Worm (Caenorhabditis elegans) whole organism, L1 larva: ENCODE results near the gene fbxa-116.

ENCODE experiments used
- C04F5.9 ChIP-seq: sonication (generic microtip); optimal IDR thresholded peaks from 2 replicates; lab custom pipeline; 2016; ENCODE audit warnings: missing genetic modification characterization, missing compliant biosample characterization
- C16A3.4 ChIP-seq: fragments of 150-350 bp; optimal IDR thresholded peaks from 2 replicates; lab custom pipeline; 2014; ENCODE audit warnings: missing biosample characterization, missing genetic modification characterization
- aha-1 ChIP-seq: fragments of 150-350 bp; optimal IDR thresholded peaks from 2 replicates; lab custom pipeline; 2014; ENCODE audit warnings: missing biosample characterization, missing genetic modification characterization
- alr-1 ChIP-seq: fragments of 200-800 bp; sonication (Bioruptor generic); optimal IDR thresholded peaks from 2 replicates; lab custom pipeline; 2018; ENCODE audit warnings: borderline replicate concordance, mild to moderate bottlenecking, missing genetic modification characterization, missing compliant biosample characterization
- ama-1 ChIP-seq: fragments of 150-350 bp; optimal IDR thresholded peaks from 2 replicates; lab custom pipeline; 2014
- blmp-1 ChIP-seq: fragments of 150-350 bp; optimal IDR thresholded peaks from 2 replicates; lab custom pipeline; 2014; ENCODE audit warnings: missing biosample characterization, missing genetic modification characterization
- ceh-63 ChIP-seq: fragments of 200-800 bp; sonication (Bioruptor generic); optimal IDR thresholded peaks from 2 replicates; lab custom pipeline; 2018; ENCODE audit warnings: mild to moderate bottlenecking, missing genetic modification characterization, missing compliant biosample characterization
- dpl-1 ChIP-seq, 3 experiments: fragments of 150-350 bp in 2 of 3; sonication (generic microtip) in 1 of 3; optimal IDR thresholded peaks; 2 replicates each; lab custom pipeline; 2014 to 2017; ENCODE audit warnings: missing biosample characterization in 3 of 3, missing genetic modification characterization in 3 of 3, missing genetic modification reagents in 3 of 3
- efl-1 ChIP-seq, 4 experiments: fragments of 150-350 bp; optimal IDR thresholded peaks in 3 of 4; peaks in 1 of 4; 1 replicate in 1 of 4; 2 replicates in 3 of 4; lab custom pipeline; 2014; ENCODE audit warnings: missing biosample characterization in 2 of 4, missing genetic modification characterization in 2 of 4, missing genetic modification reagents in 2 of 4
- egl-13 ChIP-seq: sonication (generic microtip); optimal IDR thresholded peaks from 2 replicates; lab custom pipeline; 2016; ENCODE audit warnings: missing genotype, missing genetic modification reagents, missing genetic modification characterization, missing compliant biosample characterization
- egl-27 ChIP-seq, 2 experiments: fragments of 150-350 bp in 1 of 2; sonication (generic microtip); optimal IDR thresholded peaks; 3 replicates each; lab custom pipeline; 2017 to 2018; ENCODE audit warnings: missing biosample characterization in 2 of 2, missing genetic modification characterization in 2 of 2, missing genetic modification reagents in 2 of 2
- elt-2 ChIP-seq: sonication (generic microtip); optimal IDR thresholded peaks from 2 replicates; lab custom pipeline; 2016; ENCODE audit warnings: missing genetic modification characterization, mild to moderate bottlenecking, inconsistent platforms, missing compliant biosample characterization, missing genetic modification reagents
- elt-3 ChIP-seq, 6 experiments: fragments of 150-350 bp in 1 of 6; sonication (generic microtip); optimal IDR thresholded peaks; 2 replicates each; lab custom pipeline; 2017 to 2018; ENCODE audit warnings: missing biosample characterization in 6 of 6, missing genetic modification characterization in 6 of 6, inconsistent platforms in 1 of 6
- ets-5 ChIP-seq: fragments of 200-800 bp; sonication (Bioruptor generic); IDR thresholded peaks from 2 replicates; pipeline ENCODE4 v1.3.6; 2022; ENCODE audit warnings: missing genetic modification characterization, missing compliant biosample characterization
- hlh-4 ChIP-seq: sonication (generic microtip); optimal IDR thresholded peaks from 2 replicates; lab custom pipeline; 2016; ENCODE audit warnings: mild to moderate bottlenecking, missing genetic modification characterization, missing compliant biosample characterization
- isw-1 ChIP-seq: fragments of 200-800 bp; sonication (Bioruptor generic); IDR thresholded peaks from 2 replicates; pipeline ENCODE4 v1.3.6; 2022; ENCODE audit warnings: missing genetic modification characterization, missing compliant biosample characterization
- jun-1 ChIP-seq: fragments of 150-350 bp; optimal IDR thresholded peaks from 2 replicates; lab custom pipeline; 2014; ENCODE audit warnings: missing biosample characterization, missing genetic modification reagents, missing genetic modification characterization
- lin-13 ChIP-seq: fragments of 150-350 bp; optimal IDR thresholded peaks from 2 replicates; lab custom pipeline; 2014; ENCODE audit warnings: missing biosample characterization, missing genetic modification reagents, missing genetic modification characterization
- lin-35 ChIP-seq, 2 experiments: fragments of 150-350 bp; optimal IDR thresholded peaks; 2 replicates each; lab custom pipeline; 2014; ENCODE audit warnings: missing biosample characterization in 2 of 2, missing genetic modification characterization in 2 of 2, missing genetic modification reagents in 2 of 2
- lin-39 ChIP-seq: fragments of 150-350 bp; optimal IDR thresholded peaks from 2 replicates; lab custom pipeline; 2014; ENCODE audit warnings: missing biosample characterization, missing genetic modification reagents, missing genetic modification characterization
- mdl-1 ChIP-seq, 2 experiments: fragments of 150-350 bp; optimal IDR thresholded peaks; 2 replicates each; lab custom pipeline; 2014 to 2017; ENCODE audit warnings: missing biosample characterization in 2 of 2, missing genetic modification characterization in 2 of 2, inconsistent platforms in 1 of 2
- mef-2 ChIP-seq: fragments of 150-350 bp; optimal IDR thresholded peaks from 2 replicates; lab custom pipeline; 2014; ENCODE audit warnings: missing biosample characterization, missing genetic modification characterization
- mep-1 ChIP-seq: fragments of 150-350 bp; optimal IDR thresholded peaks from 2 replicates; lab custom pipeline; 2014; ENCODE audit warnings: missing biosample characterization, missing genetic modification characterization
- nhr-11 ChIP-seq: fragments of 150-350 bp; optimal IDR thresholded peaks from 2 replicates; lab custom pipeline; 2014; ENCODE audit warnings: missing biosample characterization, missing genetic modification characterization
- nhr-19 ChIP-seq: fragments of 200-800 bp; sonication (Bioruptor generic); conservative IDR thresholded peaks from 2 replicates; pipeline ENCODE4 v1.3.6; 2022; ENCODE audit warnings: missing genetic modification characterization, missing compliant biosample characterization
- nhr-20 ChIP-seq: sonication (generic microtip); optimal IDR thresholded peaks from 2 replicates; lab custom pipeline; 2016; ENCODE audit warnings: mild to moderate bottlenecking, missing genetic modification characterization, missing compliant biosample characterization
- nhr-47 ChIP-seq: sonication (generic microtip); optimal IDR thresholded peaks from 2 replicates; lab custom pipeline; 2016; ENCODE audit warnings: mild to moderate bottlenecking, missing genetic modification characterization, moderate library complexity, missing compliant biosample characterization
- nhr-71 ChIP-seq: sonication (generic microtip); optimal IDR thresholded peaks from 2 replicates; lab custom pipeline; 2016; ENCODE audit warnings: mild to moderate bottlenecking, missing genetic modification characterization, moderate library complexity, missing compliant biosample characterization
- nhr-76 ChIP-seq: sonication (generic microtip); optimal IDR thresholded peaks from 2 replicates; lab custom pipeline; 2017; ENCODE audit warnings: missing biosample characterization, missing genetic modification characterization
- nhr-84 ChIP-seq: sonication (generic microtip); optimal IDR thresholded peaks from 2 replicates; lab custom pipeline; 2017; ENCODE audit warnings: missing biosample characterization, missing genetic modification characterization
- nhr-90 ChIP-seq: sonication (generic microtip); optimal IDR thresholded peaks from 2 replicates; lab custom pipeline; 2016; ENCODE audit warnings: mild to moderate bottlenecking, missing genetic modification characterization, missing compliant biosample characterization; ENCODE audit not compliant: poor library complexity
- pag-3 ChIP-seq: sonication (generic microtip); optimal IDR thresholded peaks from 2 replicates; lab custom pipeline; 2017; ENCODE audit warnings: missing genetic modification characterization, mild to moderate bottlenecking, missing compliant biosample characterization, antibody characterized with exemption, borderline replicate concordance; ENCODE audit not compliant: insufficient read depth
- pax-3 ChIP-seq: fragments of 200-800 bp; sonication (Bioruptor generic); optimal IDR thresholded peaks from 2 replicates; lab custom pipeline; 2018; ENCODE audit warnings: mild to moderate bottlenecking, missing genetic modification characterization, moderate library complexity, missing compliant biosample characterization
- pqm-1 ChIP-seq: sonication (generic microtip); optimal IDR thresholded peaks from 3 replicates; lab custom pipeline; 2017; ENCODE audit warnings: missing biosample characterization, missing genetic modification characterization
- rnt-1 ChIP-seq: sonication (generic microtip); optimal IDR thresholded peaks from 2 replicates; lab custom pipeline; 2016; ENCODE audit warnings: mild to moderate bottlenecking, missing genetic modification characterization, moderate library complexity, missing compliant biosample characterization
- snpc-4 ChIP-seq: fragments of 150-350 bp; optimal IDR thresholded peaks from 2 replicates; lab custom pipeline; 2014; ENCODE audit warnings: missing biosample characterization, missing genetic modification characterization
- snu-23 ChIP-seq: sonication (generic microtip); optimal IDR thresholded peaks from 2 replicates; lab custom pipeline; 2016; ENCODE audit warnings: missing genetic modification characterization, missing compliant biosample characterization
- sptf-1 ChIP-seq: fragments of 150-350 bp; optimal IDR thresholded peaks from 2 replicates; lab custom pipeline; 2014; ENCODE audit warnings: missing biosample characterization, missing genetic modification characterization
- unc-62 ChIP-seq: fragments of 150-350 bp; optimal IDR thresholded peaks from 2 replicates; lab custom pipeline; 2014; ENCODE audit warnings: missing biosample characterization, missing genetic modification reagents, missing genetic modification characterization
- vab-15 ChIP-seq: sonication (generic microtip); optimal IDR thresholded peaks from 2 replicates; lab custom pipeline; 2017; ENCODE audit warnings: missing genotype, mild to moderate bottlenecking, missing genetic modification characterization, missing compliant biosample characterization
- xbp-1 ChIP-seq: sonication (generic microtip); optimal IDR thresholded peaks from 2 replicates; lab custom pipeline; 2016; ENCODE audit warnings: missing genetic modification characterization, missing compliant biosample characterization
- zip-4 ChIP-seq: fragments of 200-800 bp; sonication (Bioruptor generic); optimal IDR thresholded peaks from 2 replicates; lab custom pipeline; 2018; ENCODE audit warnings: mild to moderate bottlenecking, missing genetic modification characterization, moderate library complexity, missing compliant biosample characterization
- ztf-11 ChIP-seq, 2 experiments: sonication (generic microtip); optimal IDR thresholded peaks; 2 replicates each; lab custom pipeline; 2016 to 2017; ENCODE audit warnings: missing genetic modification characterization in 2 of 2, missing biosample characterization in 1 of 2, missing compliant biosample characterization in 1 of 2

The fbxa-116 gene

DNA sequence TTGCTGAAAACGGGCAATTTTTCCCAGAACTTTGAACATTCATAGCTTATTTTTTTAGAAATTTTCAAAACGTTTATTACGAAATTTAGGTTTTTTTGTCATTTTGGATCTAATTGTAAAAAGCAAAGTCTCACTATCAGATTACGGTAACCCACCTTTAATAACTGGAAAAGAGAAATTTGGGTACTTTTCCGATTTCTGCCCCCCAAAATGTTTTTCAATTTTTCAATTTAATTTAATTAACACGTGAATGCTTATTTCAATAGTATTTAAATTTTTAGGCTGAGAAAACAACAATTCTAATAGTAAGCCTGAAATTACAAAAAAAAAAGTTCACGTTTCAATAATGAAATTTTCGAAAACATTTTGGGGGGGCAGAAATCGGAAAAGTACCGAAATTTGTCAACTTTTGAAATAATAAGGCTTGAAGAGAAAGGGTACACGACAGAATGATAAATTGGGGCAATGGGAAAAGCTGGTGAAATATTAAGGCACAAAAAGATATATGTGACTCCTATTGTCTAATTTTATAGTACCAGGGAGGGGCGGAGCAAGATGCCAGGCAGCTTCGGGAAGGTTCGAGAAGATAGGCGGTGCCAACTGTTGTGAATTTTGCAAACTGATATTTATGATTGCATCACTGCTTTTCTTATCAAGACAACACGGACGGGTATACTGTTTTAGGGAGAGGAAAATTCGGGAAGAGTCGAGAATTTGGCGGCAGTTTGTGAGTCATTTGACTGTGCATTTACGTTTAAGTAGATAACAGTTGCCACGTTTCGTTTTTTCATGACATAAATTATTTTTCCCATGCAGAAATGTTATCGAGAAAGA is 24.4 kb downstream of the fbxa-116 start, which contains the start of gene F19B2.5:
Gene F19B2.5, minus strand, starts transcription at position 107 of the 834 bp plus-strand sequence.
- TF ChIP-seq pax-3 (tag; lab: Kevin White, UChicago) (peak; percentile 25), nhr-19 (0 out of 2 replicates have a peak, but pooled peaks have one; percentile 8), lin-35 (GFP tag; optimal IDR thresholded peaks at IDR 0.05; lab: Kevin White, UChicago) (peak in 1 of 2 experiments; percentile 46), jun-1 (tag; lab: Kevin White, UChicago) (peak; percentile 66), nhr-90 (tag; lab: Kevin White, UChicago) (peak; percentile 47), elt-2 (tag; lab: Kevin White, UChicago) (peak; percentile 99), dpl-1 (GFP tag; optimal IDR thresholded peaks at IDR 0.05; lab: Kevin White, UChicago) (no peak), ceh-63 (GFP tag; lab: Kevin White, UChicago) (no peak), nhr-71 (tag; lab: Kevin White, UChicago) (peak; percentile 67), pqm-1 (peak; percentile 72), ets-5 (no peak), nhr-20 (tag; lab: Kevin White, UChicago) (peak; percentile 50)
- TF ChIP-seq, all 84 proteins: peak for 9

- TF ChIP-seq ztf-11 (tag; optimal IDR thresholded peaks at IDR 0.05; lab: Kevin White, UChicago) (no peak), egl-13 (no peak), zip-4 (no peak), vab-15 (tag; lab: Kevin White, UChicago) (no peak), rnt-1 (tag; lab: Kevin White, UChicago) (no peak), aha-1 (tag; lab: Kevin White, UChicago) (no peak), xbp-1 (tag; lab: Kevin White, UChicago) (no peak), hlh-4 (tag; lab: Kevin White, UChicago) (no peak), nhr-71 (tag; lab: Kevin White, UChicago) (no peak), jun-1 (tag; lab: Kevin White, UChicago) (no peak), isw-1 (GFP tag; lab: Robert Waterston, UW) (no peak), nhr-84 (tag; lab: Kevin White, UChicago) (no peak), ama-1 (lab: Kevin White, UChicago) (no peak), C04F5.9 (no peak), mef-2 (tag; lab: Kevin White, UChicago) (no peak), nhr-11 (tag; lab: Kevin White, UChicago) (no peak), snu-23 (GFP tag; lab: Kevin White, UChicago) (no peak), blmp-1 (tag; lab: Kevin White, UChicago) (no peak), nhr-76 (tag; lab: Kevin White, UChicago) (no peak), lin-13 (GFP tag; lab: Kevin White, UChicago) (no peak)
Observed at ce11 chrV:20163105-20163449, 25.6 kb downstream of the fbxa-116 start.

ce11 chrV:20162290-20163104 is 26.2 kb downstream of the fbxa-116 start:
- TF ChIP-seq zip-4 (no peak), lin-35 (GFP tag; optimal IDR thresholded peaks at IDR 0.05; lab: Kevin White, UChicago) (peak in 1 of 2 experiments; percentile 60), ama-1 (lab: Kevin White, UChicago) (peak; percentile 63), C16A3.4 (tag; lab: Kevin White, UChicago) (no peak), unc-62 (GFP tag; lab: Kevin White, UChicago) (no peak), sptf-1 (tag; lab: Kevin White, UChicago) (no peak), nhr-90 (tag; lab: Kevin White, UChicago) (no peak), snpc-4 (tag; lab: Kevin White, UChicago) (no peak), egl-27 (tag; optimal IDR thresholded peaks at IDR 0.05; lab: Kevin White, UChicago) (no peak), nhr-47 (tag; lab: Kevin White, UChicago) (no peak), elt-2 (tag; lab: Kevin White, UChicago) (peak; percentile 73), mef-2 (tag; lab: Kevin White, UChicago) (no peak), pag-3 (tag; lab: Kevin White, UChicago) (no peak), alr-1 (tag; lab: Kevin White, UChicago) (no peak), mdl-1 (tag; optimal IDR thresholded peaks at IDR 0.05; lab: Kevin White, UChicago) (no peak), ceh-63 (GFP tag; lab: Kevin White, UChicago) (no peak), mep-1 (no peak), aha-1 (tag; lab: Kevin White, UChicago) (no peak), isw-1 (GFP tag; lab: Robert Waterston, UW) (no peak), xbp-1 (tag; lab: Kevin White, UChicago) (no peak), lin-39 (no peak), elt-3 (tag; optimal IDR thresholded peaks at IDR 0.05; lab: Kevin White, UChicago) (no peak), efl-1 (optimal IDR thresholded peaks at IDR 0.05; lab: Kevin White, UChicago) (no peak), efl-1 (GFP tag; optimal IDR thresholded peaks at IDR 0.05 in 1 of 2; lab: Kevin White, UChicago) (peak in 1 of 2 experiments; percentile 59)
